Fruit fly (Drosophila melanogaster) whole organism, embryonic: Measurements from ENCODE around the gene mRpL12.
A peak's percentile ranks its signal among the peaks of the same experiment; 100 is the strongest.

Source experiments
- Ada2b ChIP-seq: fragments of 200-800 bp; sonication (Bioruptor generic); IDR thresholded peaks from 2 replicates; pipeline ENCODE4 v1.3.6; 2022; ENCODE audit warnings: missing biosample characterization, missing genetic modification characterization
- Aef1 ChIP-seq: fragments of 200-800 bp; sonication (Bioruptor generic); IDR thresholded peaks from 3 replicates; pipeline ENCODE4 v1.3.6; 2022; ENCODE audit warnings: missing biosample characterization, missing genetic modification characterization
- CG10209 ChIP-seq: fragments of 200-800 bp; sonication (Bioruptor generic); optimal IDR thresholded peaks from 3 replicates; lab custom pipeline; 2017; ENCODE audit warnings: missing biosample characterization, mild to moderate bottlenecking, missing genetic modification characterization, missing genetic modification reagents
- CG10321 ChIP-seq: fragments of 200-800 bp; sonication (Bioruptor generic); IDR thresholded peaks from 2 replicates; pipeline ENCODE4 v1.3.6; 2022; ENCODE audit warnings: missing biosample characterization, missing genetic modification characterization
- CG10431 ChIP-seq: fragments of 200-800 bp; sonication (Bioruptor generic); optimal IDR thresholded peaks from 3 replicates; lab custom pipeline; 2018; ENCODE audit warnings: missing biosample characterization, mild to moderate bottlenecking, missing genetic modification characterization
- CG11695 ChIP-seq: fragments of 200-800 bp; sonication (Bioruptor generic); IDR thresholded peaks from 3 replicates; pipeline ENCODE4 v1.3.6; 2022; ENCODE audit warnings: missing biosample characterization, missing genetic modification characterization
- CG11723 ChIP-seq: fragments of 200-800 bp; sonication (Bioruptor generic); optimal IDR thresholded peaks from 2 replicates; lab custom pipeline; 2017; ENCODE audit warnings: missing biosample characterization, mild to moderate bottlenecking, missing genetic modification characterization
- CG12155 ChIP-seq: fragments of 200-800 bp; sonication (Bioruptor generic); optimal IDR thresholded peaks from 3 replicates; lab custom pipeline; 2016; ENCODE audit warnings: missing biosample characterization, missing genetic modification characterization
- CG1233 ChIP-seq: fragments of 200-800 bp; sonication (Bioruptor generic); optimal IDR thresholded peaks from 4 replicates; lab custom pipeline; 2018; ENCODE audit warnings: missing biosample characterization, mild to moderate bottlenecking, missing genetic modification characterization
- CG13287 ChIP-seq: fragments of 200-800 bp; sonication (Bioruptor generic); IDR thresholded peaks from 2 replicates; pipeline ENCODE4 v1.3.6; 2022; ENCODE audit warnings: missing biosample characterization, missing genetic modification characterization; ENCODE audit not compliant: partially characterized antibody
- CG13624 ChIP-seq: fragments of 200-800 bp; sonication (Bioruptor generic); optimal IDR thresholded peaks from 2 replicates; lab custom pipeline; 2016; ENCODE audit warnings: missing biosample characterization, missing genetic modification characterization
- CG13894 ChIP-seq: fragments of 200-800 bp; sonication (Bioruptor generic); optimal IDR thresholded peaks from 3 replicates; lab custom pipeline; 2018; ENCODE audit warnings: missing biosample characterization, mild to moderate bottlenecking, missing genetic modification characterization, moderate library complexity
- CG14050 ChIP-seq: fragments of 200-800 bp; sonication (Bioruptor generic); IDR thresholded peaks from 3 replicates; pipeline ENCODE4 v1.3.6; 2022; ENCODE audit warnings: missing biosample characterization, missing genetic modification characterization
- CG15479 ChIP-seq: fragments of 200-800 bp; sonication (Bioruptor generic); optimal IDR thresholded peaks from 3 replicates; lab custom pipeline; 2019; ENCODE audit warnings: missing biosample characterization, mild to moderate bottlenecking, missing genetic modification characterization, moderate library complexity
- CG1792 ChIP-seq: fragments of 200-800 bp; sonication (Bioruptor generic); optimal IDR thresholded peaks from 2 replicates; lab custom pipeline; 2016; ENCODE audit warnings: missing biosample characterization, missing genetic modification characterization
- CG31365 ChIP-seq: fragments of 200-800 bp; sonication (Bioruptor generic); optimal IDR thresholded peaks from 2 replicates; lab custom pipeline; 2018; ENCODE audit warnings: missing biosample characterization, mild to moderate bottlenecking, missing genetic modification characterization
- CG3407 ChIP-seq: fragments of 200-800 bp; sonication (Bioruptor generic); optimal IDR thresholded peaks from 2 replicates; lab custom pipeline; 2018; ENCODE audit warnings: missing biosample characterization, mild to moderate bottlenecking, missing genetic modification characterization
- CG3847 ChIP-seq: fragments of 200-800 bp; sonication (Bioruptor generic); IDR thresholded peaks from 2 replicates; pipeline ENCODE4 v1.3.6; 2022; ENCODE audit warnings: missing biosample characterization, missing genetic modification characterization
- CG4854 ChIP-seq: fragments of 200-800 bp; sonication (Bioruptor generic); optimal IDR thresholded peaks from 2 replicates; lab custom pipeline; 2016; ENCODE audit warnings: missing biosample characterization, missing genetic modification characterization, inconsistent platforms
- CG6765 ChIP-seq: fragments of 200-800 bp; sonication (Bioruptor generic); optimal IDR thresholded peaks from 3 replicates; lab custom pipeline; 2017; ENCODE audit warnings: missing biosample characterization, mild to moderate bottlenecking, missing genetic modification characterization
- CG6813 ChIP-seq: fragments of 200-800 bp; sonication (Bioruptor generic); optimal IDR thresholded peaks from 2 replicates; lab custom pipeline; 2017; ENCODE audit warnings: missing biosample characterization, missing genetic modification characterization, mild to moderate bottlenecking, moderate library complexity, missing genetic modification reagents
- CG7963 ChIP-seq: fragments of 200-800 bp; sonication (Bioruptor generic); IDR thresholded peaks from 3 replicates; pipeline ENCODE4 v1.3.6; 2022; ENCODE audit warnings: missing biosample characterization, missing genetic modification characterization; ENCODE audit not compliant: partially characterized antibody
- CG9215 ChIP-seq: fragments of 200-800 bp; sonication (Bioruptor generic); IDR thresholded peaks from 2 replicates; pipeline ENCODE4 v1.3.6; 2022; ENCODE audit warnings: missing biosample characterization, missing genetic modification characterization
- CG9817 ChIP-seq: fragments of 200-800 bp; sonication (Bioruptor generic); optimal IDR thresholded peaks from 2 replicates; lab custom pipeline; 2018; ENCODE audit warnings: missing biosample characterization, mild to moderate bottlenecking, missing genetic modification characterization, moderate library complexity
- Dbx ChIP-seq: fragments of 200-800 bp; sonication (Bioruptor generic); IDR thresholded peaks from 3 replicates; pipeline ENCODE4 v1.3.6; 2022; ENCODE audit warnings: missing biosample characterization, missing genetic modification characterization
- Eip74EF ChIP-seq, 2 experiments: fragments of 200-800 bp in 1 of 2; fragments of >200 bp in 1 of 2; sonication (Bioruptor generic) in 1 of 2; optimal IDR thresholded peaks; 2 replicates each; lab custom pipeline; 2017 to 2019; ENCODE audit warnings: missing biosample characterization in 2 of 2, missing genetic modification characterization in 2 of 2, mild to moderate bottlenecking in 1 of 2, moderate library complexity in 1 of 2
- Gug ChIP-seq: fragments of 200-800 bp; sonication (Bioruptor generic); IDR thresholded peaks from 4 replicates; pipeline ENCODE4 v1.3.6; 2022; ENCODE audit warnings: missing biosample characterization, missing genetic modification characterization
- HLHmδ ChIP-seq: fragments of 200-800 bp; sonication (Bioruptor generic); optimal IDR thresholded peaks from 2 replicates; lab custom pipeline; 2018; ENCODE audit warnings: missing biosample characterization, mild to moderate bottlenecking, missing genetic modification characterization, moderate library complexity
- Jarid2 ChIP-seq: fragments of 200-800 bp; sonication (Bioruptor generic); optimal IDR thresholded peaks from 3 replicates; lab custom pipeline; 2017; ENCODE audit warnings: mild to moderate bottlenecking, missing biosample characterization, missing genetic modification reagents, missing genetic modification characterization
- Lhr ChIP-seq: fragments of 200-800 bp; sonication (Bioruptor generic); optimal IDR thresholded peaks from 3 replicates; lab custom pipeline; 2017; ENCODE audit warnings: mild to moderate bottlenecking, missing biosample characterization, missing genetic modification reagents, missing genetic modification characterization
- Nf-YC ChIP-seq: fragments of 200-800 bp; optimal IDR thresholded peaks from 3 replicates; lab custom pipeline; 2019; ENCODE audit warnings: missing biosample characterization, mild to moderate bottlenecking, missing genetic modification characterization, moderate library complexity
- TFAM ChIP-seq: fragments of 200-800 bp; sonication (Bioruptor generic); optimal IDR thresholded peaks from 2 replicates; lab custom pipeline; 2017; ENCODE audit warnings: missing biosample characterization, missing genetic modification characterization, inconsistent platforms
- amos ChIP-seq: fragments of 200-800 bp; sonication (Bioruptor generic); IDR thresholded peaks from 2 replicates; pipeline ENCODE4 v1.3.6; 2022; ENCODE audit warnings: missing biosample characterization, missing genetic modification characterization; ENCODE audit not compliant: partially characterized antibody
- bigmax ChIP-seq: fragments of 200-800 bp; sonication (Bioruptor generic); optimal IDR thresholded peaks from 2 replicates; lab custom pipeline; 2018; ENCODE audit warnings: missing biosample characterization, mild to moderate bottlenecking, missing genetic modification characterization
- bsh ChIP-seq, 2 experiments: fragments of 200-800 bp; sonication (Bioruptor generic); optimal IDR thresholded peaks; 2 replicates each; lab custom pipeline; 2017 to 2018; ENCODE audit warnings: mild to moderate bottlenecking in 2 of 2, missing biosample characterization in 2 of 2, missing genetic modification characterization in 2 of 2, moderate library complexity in 1 of 2
- cas ChIP-seq: fragments of 200-800 bp; sonication (Bioruptor generic); IDR thresholded peaks from 2 replicates; pipeline ENCODE4 v1.3.6; 2022; ENCODE audit warnings: missing biosample characterization, missing genetic modification characterization
- dimm ChIP-seq: fragments of 200-800 bp; sonication (Bioruptor generic); IDR thresholded peaks from 2 replicates; pipeline ENCODE4 v1.3.6; 2022; ENCODE audit warnings: missing biosample characterization, missing genetic modification characterization
- ems ChIP-seq: fragments of 200-800 bp; sonication (Bioruptor generic); optimal IDR thresholded peaks from 3 replicates; lab custom pipeline; 2016; ENCODE audit warnings: missing biosample characterization, missing genetic modification characterization
- fru ChIP-seq: fragments of >200 bp; optimal IDR thresholded peaks from 2 replicates; lab custom pipeline; 2017
- ftz-f1 ChIP-seq: fragments of 200-800 bp; sonication (Bioruptor generic); optimal IDR thresholded peaks from 2 replicates; lab custom pipeline; 2016; ENCODE audit warnings: missing biosample characterization, missing genetic modification characterization
- fu2 ChIP-seq: fragments of 200-800 bp; sonication (Bioruptor generic); optimal IDR thresholded peaks from 2 replicates; lab custom pipeline; 2016; ENCODE audit warnings: missing biosample characterization, missing genetic modification characterization
- gce ChIP-seq: fragments of 200-800 bp; sonication (Bioruptor generic); IDR thresholded peaks from 3 replicates; pipeline ENCODE4 v1.3.6; 2022; ENCODE audit warnings: missing biosample characterization, missing genetic modification characterization
- jing ChIP-seq: fragments of 200-800 bp; sonication (Bioruptor generic); optimal IDR thresholded peaks from 2 replicates; lab custom pipeline; 2018; ENCODE audit warnings: missing biosample characterization, mild to moderate bottlenecking, missing genetic modification characterization
- mam ChIP-seq: fragments of 200-800 bp; sonication (Bioruptor generic); optimal IDR thresholded peaks from 3 replicates; lab custom pipeline; 2016; ENCODE audit warnings: missing biosample characterization, missing genetic modification characterization
- onecut ChIP-seq: fragments of 200-800 bp; sonication (Bioruptor generic); IDR thresholded peaks from 2 replicates; pipeline ENCODE4 v1.3.6; 2022; ENCODE audit warnings: missing biosample characterization, missing genetic modification characterization
- sens ChIP-seq: fragments of 200-800 bp; sonication (Bioruptor generic); peaks from one replicate; lab custom pipeline; 2016; ENCODE audit warnings: missing biosample characterization, missing genetic modification characterization
- sob ChIP-seq: fragments of 200-800 bp; sonication (Bioruptor generic); IDR thresholded peaks from 2 replicates; pipeline ENCODE4 v1.3.6; 2022; ENCODE audit warnings: missing biosample characterization, missing genetic modification characterization
- trh ChIP-seq: fragments of 200-800 bp; sonication (Bioruptor generic); optimal IDR thresholded peaks from 2 replicates; lab custom pipeline; 2016; ENCODE audit warnings: missing biosample characterization, missing genetic modification characterization
- wor ChIP-seq: fragments of 200-800 bp; sonication (Bioruptor generic); IDR thresholded peaks from 2 replicates; pipeline ENCODE4 v1.3.6; 2022; ENCODE audit warnings: missing biosample characterization, missing genetic modification characterization
- zen2 ChIP-seq: fragments of 200-800 bp; sonication (Bioruptor generic); IDR thresholded peaks from 3 replicates; pipeline ENCODE4 v1.3.6; 2022; ENCODE audit warnings: missing biosample characterization, missing genetic modification characterization; ENCODE audit not compliant: partially characterized antibody

mRpL12 gene

dm6 chr3L:8985848-8986320, 29.3 kb downstream of the mRpL12 start, which contains the start of gene Galk (continued):
- TF ChIP-seq gce (GFP tag; lab: Robert Waterston, UW) (no peak), onecut (GFP tag; lab: Robert Waterston, UW) (peak; percentile 65), jing (GFP tag; lab: Kevin White, UChicago) (no peak), bigmax (GFP tag; lab: Kevin White, UChicago) (peak; percentile 58), ems (GFP tag; lab: Kevin White, UChicago) (peak; percentile 30), CG9817 (peak; percentile 52), TFAM (GFP tag; lab: Kevin White, UChicago) (no peak), Jarid2 (GFP tag; lab: Kevin White, UChicago) (peak; percentile 56), CG10209 (GFP tag; lab: Kevin White, UChicago) (peak; percentile 58), dimm (GFP tag; lab: Robert Waterston, UW) (0 out of 2 replicates have a peak, but pooled peaks have one; percentile 8), CG9215 (GFP tag; lab: Robert Waterston, UW) (no peak), bsh (GFP tag; optimal IDR thresholded peaks at IDR 0.05; lab: Kevin White, UChicago) (peak in 1 of 2 experiments; percentile 49), CG4854 (GFP tag; lab: Kevin White, UChicago) (peak; percentile 37), CG11723 (no peak), Ada2b (GFP tag; lab: Robert Waterston, UW) (peak; percentile 67), CG10431 (GFP tag; lab: Kevin White, UChicago) (peak; percentile 66), CG10321 (GFP tag; lab: Robert Waterston, UW) (no peak), trh (GFP tag; lab: Kevin White, UChicago) (no peak), sob (peak; percentile 78), Gug (GFP tag; lab: Robert Waterston, UW) (peak; percentile 84; the same call in 3 of the 4 replicates), CG15479 (GFP tag; lab: Kevin White, UChicago) (no peak), CG31365 (tag; lab: Kevin White, UChicago) (peak; percentile 26), Aef1 (peak; percentile 53; the same call in 1 of the 3 replicates), CG12155 (GFP tag; lab: Kevin White, UChicago) (peak; percentile 57), ftz-f1 (GFP tag; lab: Kevin White, UChicago) (peak; percentile 78), amos (GFP tag; lab: Robert Waterston, UW) (no peak), HLHmδ (GFP tag; lab: Kevin White, UChicago) (no peak), wor (no peak), CG13894 (tag; lab: Kevin White, UChicago) (peak; percentile 56), zen2 (GFP tag; lab: Robert Waterston, UW) (no peak), fru (lab: Kevin White, UChicago) (no peak), CG14050 (no peak), CG6765 (GFP tag; lab: Kevin White, UChicago) (peak; percentile 68), sens (GFP tag; lab: Kevin White, UChicago) (peak; percentile 65), CG7963 (GFP tag; lab: Robert Waterston, UW) (no peak), CG13287 (GFP tag; lab: Robert Waterston, UW) (no peak), CG13624 (GFP tag; lab: Kevin White, UChicago) (peak; percentile 25), Nf-YC (tag; lab: Kevin White, UChicago) (peak; percentile 5), Eip74EF (GFP tag; optimal IDR thresholded peaks at IDR 0.05; lab: Kevin White, UChicago) (peak in 1 of 2 experiments; percentile 21), Dbx (peak; percentile 75; the same call in 2 of the 3 replicates), CG1233 (GFP tag; lab: Kevin White, UChicago) (peak; percentile 4), CG1792 (GFP tag; lab: Kevin White, UChicago) (peak; percentile 46), fu2 (peak; percentile 41), mam (peak; percentile 82), Lhr (GFP tag; lab: Kevin White, UChicago) (no peak), CG3407 (GFP tag; lab: Kevin White, UChicago) (peak; percentile 62), cas (GFP tag; lab: Robert Waterston, UW) (peak; percentile 31; the same call in 1 of the 2 replicates), CG3847 (GFP tag; lab: Robert Waterston, UW) (peak; percentile 63; the same call in 1 of the 2 replicates), CG6813 (GFP tag; lab: Kevin White, UChicago) (peak; percentile 77), CG11695 (peak; percentile 38; the same call in 1 of the 3 replicates)
